Worm (Caenorhabditis elegans) whole organism, L1 larva: ENCODE results near the gene F32D8.13.

Experiments
- C16A3.4 ChIP-seq: fragments of 150-350 bp; optimal IDR thresholded peaks from 2 replicates; lab custom pipeline; 2014; ENCODE audit warnings: missing biosample characterization, missing genetic modification characterization
- aha-1 ChIP-seq: fragments of 150-350 bp; optimal IDR thresholded peaks from 2 replicates; lab custom pipeline; 2014; ENCODE audit warnings: missing biosample characterization, missing genetic modification characterization
- blmp-1 ChIP-seq: fragments of 150-350 bp; optimal IDR thresholded peaks from 2 replicates; lab custom pipeline; 2014; ENCODE audit warnings: missing biosample characterization, missing genetic modification characterization
- ceh-82 ChIP-seq, 3 experiments: fragments of 150-350 bp in 1 of 3; sonication (generic microtip) in 2 of 3; optimal IDR thresholded peaks; 2 replicates each; lab custom pipeline; 2014 to 2017; ENCODE audit warnings: missing biosample characterization in 3 of 3, missing genetic modification characterization in 3 of 3
- dpl-1 ChIP-seq, 3 experiments: fragments of 150-350 bp in 2 of 3; sonication (generic microtip) in 1 of 3; optimal IDR thresholded peaks; 2 replicates each; lab custom pipeline; 2014 to 2017; ENCODE audit warnings: missing biosample characterization in 3 of 3, missing genetic modification characterization in 3 of 3, missing genetic modification reagents in 3 of 3
- dsc-1 ChIP-seq: sonication (generic microtip); optimal IDR thresholded peaks from 2 replicates; lab custom pipeline; 2016; ENCODE audit warnings: mild to moderate bottlenecking, missing genetic modification characterization, missing compliant biosample characterization
- efl-1 ChIP-seq, 4 experiments: fragments of 150-350 bp; optimal IDR thresholded peaks in 3 of 4; peaks in 1 of 4; 1 replicate in 1 of 4; 2 replicates in 3 of 4; lab custom pipeline; 2014; ENCODE audit warnings: missing biosample characterization in 2 of 4, missing genetic modification characterization in 2 of 4, missing genetic modification reagents in 2 of 4
- egl-13 ChIP-seq: sonication (generic microtip); optimal IDR thresholded peaks from 2 replicates; lab custom pipeline; 2016; ENCODE audit warnings: missing genotype, missing genetic modification reagents, missing genetic modification characterization, missing compliant biosample characterization
- egl-27 ChIP-seq, 2 experiments: fragments of 150-350 bp in 1 of 2; sonication (generic microtip); optimal IDR thresholded peaks; 3 replicates each; lab custom pipeline; 2017 to 2018; ENCODE audit warnings: missing biosample characterization in 2 of 2, missing genetic modification characterization in 2 of 2, missing genetic modification reagents in 2 of 2
- elt-3 ChIP-seq, 6 experiments: fragments of 150-350 bp in 1 of 6; sonication (generic microtip); optimal IDR thresholded peaks; 2 replicates each; lab custom pipeline; 2017 to 2018; ENCODE audit warnings: missing biosample characterization in 6 of 6, missing genetic modification characterization in 6 of 6, inconsistent platforms in 1 of 6
- fkh-10 ChIP-seq: sonication (generic microtip); optimal IDR thresholded peaks from 2 replicates; lab custom pipeline; 2017; ENCODE audit warnings: missing biosample characterization, missing genetic modification reagents, missing genetic modification characterization
- fkh-8 ChIP-seq: sonication (generic microtip); optimal IDR thresholded peaks from 2 replicates; lab custom pipeline; 2016; ENCODE audit warnings: mild to moderate bottlenecking, missing genetic modification characterization, missing compliant biosample characterization
- grh-1 ChIP-seq: fragments of 200-800 bp; sonication (Bioruptor generic); IDR thresholded peaks from 2 replicates; pipeline ENCODE4 v1.3.6; 2022; ENCODE audit warnings: missing genetic modification reagents, missing genetic modification characterization, missing compliant biosample characterization
- hlh-17 ChIP-seq: fragments of 200-800 bp; sonication (Bioruptor generic); optimal IDR thresholded peaks from 2 replicates; lab custom pipeline; 2018; ENCODE audit warnings: missing genetic modification characterization, mild to moderate bottlenecking, missing compliant biosample characterization, moderate library complexity, borderline replicate concordance
- hlh-4 ChIP-seq: sonication (generic microtip); optimal IDR thresholded peaks from 2 replicates; lab custom pipeline; 2016; ENCODE audit warnings: mild to moderate bottlenecking, missing genetic modification characterization, missing compliant biosample characterization
- isw-1 ChIP-seq: fragments of 200-800 bp; sonication (Bioruptor generic); IDR thresholded peaks from 2 replicates; pipeline ENCODE4 v1.3.6; 2022; ENCODE audit warnings: missing genetic modification characterization, missing compliant biosample characterization
- jun-1 ChIP-seq: fragments of 150-350 bp; optimal IDR thresholded peaks from 2 replicates; lab custom pipeline; 2014; ENCODE audit warnings: missing biosample characterization, missing genetic modification reagents, missing genetic modification characterization
- lin-13 ChIP-seq: fragments of 150-350 bp; optimal IDR thresholded peaks from 2 replicates; lab custom pipeline; 2014; ENCODE audit warnings: missing biosample characterization, missing genetic modification reagents, missing genetic modification characterization
- lin-14 ChIP-seq: fragments of 200-800 bp; sonication (Bioruptor generic); optimal IDR thresholded peaks from 2 replicates; lab custom pipeline; 2018; ENCODE audit warnings: mild to moderate bottlenecking, missing genetic modification characterization, moderate library complexity, missing compliant biosample characterization
- lin-35 ChIP-seq, 2 experiments: fragments of 150-350 bp; optimal IDR thresholded peaks; 2 replicates each; lab custom pipeline; 2014; ENCODE audit warnings: missing biosample characterization in 2 of 2, missing genetic modification characterization in 2 of 2, missing genetic modification reagents in 2 of 2
- lin-39 ChIP-seq: fragments of 150-350 bp; optimal IDR thresholded peaks from 2 replicates; lab custom pipeline; 2014; ENCODE audit warnings: missing biosample characterization, missing genetic modification reagents, missing genetic modification characterization
- lsy-2 ChIP-seq, 2 experiments: fragments of 150-350 bp; optimal IDR thresholded peaks; 2 replicates each; lab custom pipeline; 2014; ENCODE audit warnings: missing biosample characterization in 2 of 2, missing genetic modification characterization in 2 of 2
- mdl-1 ChIP-seq, 2 experiments: fragments of 150-350 bp; optimal IDR thresholded peaks; 2 replicates each; lab custom pipeline; 2014 to 2017; ENCODE audit warnings: missing biosample characterization in 2 of 2, missing genetic modification characterization in 2 of 2, inconsistent platforms in 1 of 2
- mep-1 ChIP-seq: fragments of 150-350 bp; optimal IDR thresholded peaks from 2 replicates; lab custom pipeline; 2014; ENCODE audit warnings: missing biosample characterization, missing genetic modification characterization
- nhr-11 ChIP-seq: fragments of 150-350 bp; optimal IDR thresholded peaks from 2 replicates; lab custom pipeline; 2014; ENCODE audit warnings: missing biosample characterization, missing genetic modification characterization
- nhr-12 ChIP-seq: sonication (generic microtip); optimal IDR thresholded peaks from 2 replicates; lab custom pipeline; 2017; ENCODE audit warnings: missing biosample characterization, missing genetic modification characterization
- nhr-20 ChIP-seq: sonication (generic microtip); optimal IDR thresholded peaks from 2 replicates; lab custom pipeline; 2016; ENCODE audit warnings: mild to moderate bottlenecking, missing genetic modification characterization, missing compliant biosample characterization
- nhr-47 ChIP-seq: sonication (generic microtip); optimal IDR thresholded peaks from 2 replicates; lab custom pipeline; 2016; ENCODE audit warnings: mild to moderate bottlenecking, missing genetic modification characterization, moderate library complexity, missing compliant biosample characterization
- nhr-71 ChIP-seq: sonication (generic microtip); optimal IDR thresholded peaks from 2 replicates; lab custom pipeline; 2016; ENCODE audit warnings: mild to moderate bottlenecking, missing genetic modification characterization, moderate library complexity, missing compliant biosample characterization
- nhr-77 ChIP-seq: fragments of 150-350 bp; optimal IDR thresholded peaks from 2 replicates; lab custom pipeline; 2014; ENCODE audit warnings: missing biosample characterization, missing genetic modification characterization
- nhr-85 ChIP-seq: sonication (generic microtip); peaks from one replicate; lab custom pipeline; 2016; ENCODE audit warnings: missing genetic modification characterization, inconsistent platforms, missing compliant biosample characterization
- nhr-90 ChIP-seq: sonication (generic microtip); optimal IDR thresholded peaks from 2 replicates; lab custom pipeline; 2016; ENCODE audit warnings: mild to moderate bottlenecking, missing genetic modification characterization, missing compliant biosample characterization; ENCODE audit not compliant: poor library complexity
- pax-3 ChIP-seq: fragments of 200-800 bp; sonication (Bioruptor generic); optimal IDR thresholded peaks from 2 replicates; lab custom pipeline; 2018; ENCODE audit warnings: mild to moderate bottlenecking, missing genetic modification characterization, moderate library complexity, missing compliant biosample characterization
- skn-1 ChIP-seq: fragments of 150-350 bp; optimal IDR thresholded peaks from 2 replicates; lab custom pipeline; 2014; ENCODE audit warnings: missing biosample characterization, missing genetic modification characterization
- snu-23 ChIP-seq: sonication (generic microtip); optimal IDR thresholded peaks from 2 replicates; lab custom pipeline; 2016; ENCODE audit warnings: missing genetic modification characterization, missing compliant biosample characterization
- sox-4 ChIP-seq: sonication (generic microtip); optimal IDR thresholded peaks from 2 replicates; lab custom pipeline; 2016; ENCODE audit warnings: missing genetic modification characterization, missing compliant biosample characterization
- sptf-1 ChIP-seq: fragments of 150-350 bp; optimal IDR thresholded peaks from 2 replicates; lab custom pipeline; 2014; ENCODE audit warnings: missing biosample characterization, missing genetic modification characterization
- sup-37 ChIP-seq: fragments of 200-800 bp; sonication (Bioruptor generic); optimal IDR thresholded peaks from 2 replicates; lab custom pipeline; 2018; ENCODE audit warnings: mild to moderate bottlenecking, missing genetic modification characterization, missing compliant biosample characterization
- tbx-2 ChIP-seq: sonication (generic microtip); optimal IDR thresholded peaks from 2 replicates; lab custom pipeline; 2016; ENCODE audit warnings: missing genetic modification characterization, missing compliant biosample characterization
- unc-130 ChIP-seq: fragments of 150-350 bp; optimal IDR thresholded peaks from 2 replicates; lab custom pipeline; 2017; ENCODE audit warnings: missing biosample characterization, missing genetic modification characterization, inconsistent platforms
- unc-30 ChIP-seq: sonication (generic microtip); optimal IDR thresholded peaks from 2 replicates; lab custom pipeline; 2017; ENCODE audit warnings: missing biosample characterization, missing genetic modification characterization
- unc-62 ChIP-seq: fragments of 150-350 bp; optimal IDR thresholded peaks from 2 replicates; lab custom pipeline; 2014; ENCODE audit warnings: missing biosample characterization, missing genetic modification reagents, missing genetic modification characterization
- unc-98 ChIP-seq: fragments of 200-800 bp; sonication (Bioruptor generic); IDR thresholded peaks from 2 replicates; pipeline ENCODE4 v1.3.6; 2022; ENCODE audit warnings: missing genetic modification characterization, missing compliant biosample characterization
- ztf-4 ChIP-seq: fragments of 150-350 bp; optimal IDR thresholded peaks from 2 replicates; lab custom pipeline; 2014; ENCODE audit warnings: missing biosample characterization, missing genetic modification characterization

The F32D8.13 gene

DNA sequence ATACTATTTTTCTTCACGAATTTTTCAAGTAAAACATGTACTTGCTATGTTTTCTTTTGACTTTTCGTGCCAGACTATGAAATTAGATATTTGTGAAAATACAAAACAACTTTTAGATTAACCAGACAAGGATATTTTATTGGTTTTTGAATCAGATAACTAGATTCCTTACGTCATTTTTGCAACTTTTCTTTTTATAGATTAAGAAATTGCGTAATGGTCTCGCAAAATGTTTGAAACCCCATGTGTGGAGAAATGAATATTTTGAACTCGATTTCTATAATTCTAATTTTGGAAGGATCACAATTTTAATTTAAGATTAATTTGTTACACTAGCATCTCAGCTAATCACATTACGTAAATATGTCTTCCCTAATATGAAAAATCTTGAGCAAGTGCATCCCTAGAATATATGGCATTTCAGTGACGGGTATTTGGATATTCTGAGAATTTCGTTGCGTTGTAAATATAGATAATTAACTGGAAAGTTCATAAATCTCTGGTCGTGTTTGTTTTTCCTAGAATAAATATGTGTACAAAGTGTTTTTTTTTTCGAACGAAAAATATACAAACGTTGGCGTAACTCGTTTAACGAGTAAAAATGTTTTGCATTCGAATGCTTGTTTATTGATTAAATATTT, 33.8 kb downstream of the F32D8.13 start:
- TF ChIP-seq nhr-47, result peak; percentile 76
- peak; percentile 1 for TF ChIP-seq nhr-20 (tag; lab: Kevin White, UChicago)
- no peak for TF ChIP-seq ztf-4
- no peak for TF ChIP-seq lsy-2 (tag; optimal IDR thresholded peaks at IDR 0.05; lab: Kevin White, UChicago)
- TF ChIP-seq sox-4, result peak; percentile 27
- TF ChIP-seq pax-3 (tag; lab: Kevin White, UChicago), result peak; percentile 75
- no peak for TF ChIP-seq efl-1 (optimal IDR thresholded peaks at IDR 0.05; lab: Kevin White, UChicago)
- no peak for TF ChIP-seq efl-1 (GFP tag; optimal IDR thresholded peaks at IDR 0.05 in 1 of 2; lab: Kevin White, UChicago)
- TF ChIP-seq dsc-1 (tag; lab: Kevin White, UChicago), result peak; percentile 99
- peak; percentile 9 for TF ChIP-seq nhr-11
- peak; percentile 81 for TF ChIP-seq fkh-8 (tag; lab: Kevin White, UChicago)
- peak; percentile 70 for TF ChIP-seq egl-13
- no peak for TF ChIP-seq nhr-85
- TF ChIP-seq lin-14 (GFP tag; lab: Kevin White, UChicago), result peak; percentile 40
- TF ChIP-seq nhr-71, result peak; percentile 71
- TF ChIP-seq lin-35 (GFP tag; optimal IDR thresholded peaks at IDR 0.05; lab: Kevin White, UChicago), result no peak
- TF ChIP-seq, all 84 proteins: peak for 10

- TF ChIP-seq lin-35 (GFP tag; optimal IDR thresholded peaks at IDR 0.05; lab: Kevin White, UChicago) (peak; percentile 16 to 31), nhr-11 (no peak), efl-1 (optimal IDR thresholded peaks at IDR 0.05; lab: Kevin White, UChicago) (no peak), efl-1 (GFP tag; optimal IDR thresholded peaks at IDR 0.05 in 1 of 2; lab: Kevin White, UChicago) (peak in 1 of 2 experiments; percentile 90), lsy-2 (tag; optimal IDR thresholded peaks at IDR 0.05; lab: Kevin White, UChicago) (peak in 1 of 2 experiments; percentile 60), blmp-1 (tag; lab: Kevin White, UChicago) (peak; percentile 81), sox-4 (no peak), mep-1 (peak; percentile 56), unc-62 (GFP tag; lab: Kevin White, UChicago) (no peak), hlh-17 (no peak), snu-23 (GFP tag; lab: Kevin White, UChicago) (peak; percentile 50), nhr-71 (peak; percentile 41), nhr-20 (tag; lab: Kevin White, UChicago) (peak; percentile 38), ceh-82 (tag; optimal IDR thresholded peaks at IDR 0.05; lab: Kevin White, UChicago) (peak in 1 of 3 experiments; percentile 29), nhr-85 (peak; percentile 73), sup-37 (GFP tag; lab: Kevin White, UChicago) (no peak), fkh-10 (GFP tag; lab: Kevin White, UChicago) (no peak), C16A3.4 (tag; lab: Kevin White, UChicago) (no peak), sptf-1 (tag; lab: Kevin White, UChicago) (no peak), grh-1 (GFP tag; lab: Robert Waterston, UW) (no peak), lin-14 (GFP tag; lab: Kevin White, UChicago) (peak; percentile 80), nhr-90 (no peak), hlh-4 (tag; lab: Kevin White, UChicago) (no peak), aha-1 (tag; lab: Kevin White, UChicago) (no peak), fkh-8 (tag; lab: Kevin White, UChicago) (peak; percentile 2), mdl-1 (tag; optimal IDR thresholded peaks at IDR 0.05; lab: Kevin White, UChicago) (peak in 1 of 2 experiments; percentile 46)
These were observed 34.6 kb downstream of the F32D8.13 start for ce11 chrV:10861611-10862262.

DNA sequence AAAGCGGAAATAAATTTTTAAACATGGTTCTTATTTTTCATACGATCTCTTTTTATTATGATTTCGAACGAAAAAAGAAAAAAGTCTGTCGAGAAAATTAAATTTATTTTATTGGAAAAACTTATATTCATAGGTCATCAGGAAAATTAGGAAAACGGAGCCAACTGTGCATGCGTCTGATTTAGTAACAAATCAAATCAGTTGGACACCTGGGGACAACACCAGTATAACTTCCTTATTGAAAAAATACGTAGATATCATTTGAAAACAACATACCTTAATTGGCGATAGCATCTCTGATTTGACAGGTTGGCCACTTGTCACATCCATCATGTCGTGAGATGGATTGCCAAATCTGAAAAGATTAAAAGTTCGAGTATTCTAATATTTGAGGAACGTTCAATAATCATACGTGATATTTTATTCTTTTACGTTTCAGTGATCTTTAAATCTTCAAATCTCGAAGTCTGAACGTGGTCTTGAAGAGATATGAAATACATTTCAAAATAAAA, 35.8 kb downstream of the F32D8.13 start:
- TF ChIP-seq ztf-4, result no peak
- no peak for TF ChIP-seq blmp-1 (tag; lab: Kevin White, UChicago)
- TF ChIP-seq C16A3.4 (tag; lab: Kevin White, UChicago), result no peak
- TF ChIP-seq nhr-77 (tag; lab: Kevin White, UChicago), result no peak
- no peak for TF ChIP-seq unc-30
- TF ChIP-seq pax-3 (tag; lab: Kevin White, UChicago), result no peak
- no peak for TF ChIP-seq lsy-2 (tag; optimal IDR thresholded peaks at IDR 0.05; lab: Kevin White, UChicago)
- no peak for TF ChIP-seq unc-98 (GFP tag; lab: Robert Waterston, UW)
- TF ChIP-seq isw-1, result no peak
- TF ChIP-seq nhr-71, result peak; percentile 29
- no peak for TF ChIP-seq nhr-12 (tag; lab: Kevin White, UChicago)
- TF ChIP-seq dpl-1 (GFP tag; optimal IDR thresholded peaks at IDR 0.05; lab: Kevin White, UChicago), result no peak
- no peak for TF ChIP-seq jun-1
- peak; percentile 4 for TF ChIP-seq tbx-2 (tag; lab: Kevin White, UChicago)
- TF ChIP-seq egl-27 (tag; optimal IDR thresholded peaks at IDR 0.05; lab: Kevin White, UChicago), result no peak
- peak; percentile 50 for TF ChIP-seq lin-14 (GFP tag; lab: Kevin White, UChicago)
- TF ChIP-seq lin-13 (GFP tag; lab: Kevin White, UChicago), result no peak
- peak; percentile 13 for TF ChIP-seq snu-23 (GFP tag; lab: Kevin White, UChicago)
- no peak for TF ChIP-seq sptf-1 (tag; lab: Kevin White, UChicago)
- TF ChIP-seq skn-1 (tag; lab: Kevin White, UChicago), result no peak
- TF ChIP-seq unc-62 (GFP tag; lab: Kevin White, UChicago), result no peak
- TF ChIP-seq unc-130 (tag; lab: Kevin White, UChicago), result no peak
- TF ChIP-seq lin-39 (tag; lab: Kevin White, UChicago), result no peak
- peak; percentile 88 for TF ChIP-seq nhr-85
- TF ChIP-seq elt-3 (tag; optimal IDR thresholded peaks at IDR 0.05; lab: Kevin White, UChicago), result peak in 1 of 6 experiments; percentile 31
